Worm (Caenorhabditis elegans) whole organism, L4 larva: Measurements from ENCODE around the gene Y46H3D.1.

Source experiments
- lsy-2 ChIP-seq, 2 experiments: fragments of 150-350 bp in 1 of 2; sonication (generic microtip) in 1 of 2; optimal IDR thresholded peaks; 2 replicates each; lab custom pipeline; 2014 to 2017; ENCODE audit warnings: missing biosample characterization in 2 of 2, missing genetic modification characterization in 2 of 2
- mdl-1 ChIP-seq, 2 experiments: fragments of 150-350 bp in 1 of 2; sonication (generic microtip) in 1 of 2; optimal IDR thresholded peaks; 2 replicates each; lab custom pipeline; 2014 to 2017; ENCODE audit warnings: missing biosample characterization in 2 of 2, missing genetic modification characterization in 2 of 2
- nhr-28 ChIP-seq: fragments of 150-350 bp; optimal IDR thresholded peaks from 2 replicates; lab custom pipeline; 2014; ENCODE audit warnings: missing biosample characterization, missing genetic modification characterization
- nhr-48 ChIP-seq: sonication (generic microtip); optimal IDR thresholded peaks from 2 replicates; lab custom pipeline; 2016; ENCODE audit warnings: mild to moderate bottlenecking, missing genetic modification characterization, missing compliant biosample characterization
- nhr-6 ChIP-seq: fragments of 150-350 bp; optimal IDR thresholded peaks from 2 replicates; lab custom pipeline; 2014; ENCODE audit warnings: missing biosample characterization, missing genetic modification characterization
- unc-39 ChIP-seq: sonication (generic microtip); optimal IDR thresholded peaks from 2 replicates; lab custom pipeline; 2017; ENCODE audit warnings: missing biosample characterization, missing genetic modification characterization

DNA sequence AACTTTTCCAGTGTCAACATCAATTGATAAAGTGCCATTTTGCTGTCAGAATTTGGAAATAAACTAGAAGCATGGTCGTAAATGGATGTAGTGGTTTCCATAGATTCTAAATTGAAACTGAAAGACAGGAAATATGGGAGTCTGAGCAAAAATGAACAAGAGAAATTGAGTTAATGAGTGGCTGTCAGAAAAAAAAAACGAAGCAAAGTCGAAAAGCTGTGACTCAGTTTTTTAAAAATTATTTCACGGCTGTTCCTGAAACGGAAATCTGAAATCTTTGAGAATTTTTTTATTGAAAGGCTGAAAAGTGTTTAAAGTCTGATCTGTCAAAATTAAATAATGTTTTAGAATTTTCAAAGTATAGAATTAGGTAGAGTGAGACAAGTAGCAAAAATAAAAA lies 35.9 kb downstream of the Y46H3D.1 start, which contains the start of gene srw-98:
- no peak for TF ChIP-seq lsy-2 (tag; optimal IDR thresholded peaks at IDR 0.05; lab: Kevin White, UChicago)
- TF ChIP-seq nhr-28 (tag; lab: Kevin White, UChicago), result no peak
- TF ChIP-seq unc-39 (tag; lab: Kevin White, UChicago), result no peak
- no peak for TF ChIP-seq nhr-48 (tag; lab: Kevin White, UChicago)
- no peak for TF ChIP-seq nhr-6
- TF ChIP-seq mdl-1 (tag; optimal IDR thresholded peaks at IDR 0.05; lab: Kevin White, UChicago), result no peak
